Worm (Caenorhabditis elegans) whole organism, mixed stage, embryonic: ENCODE measurements around the gene F54B11.9.

Experiments used
- elt-1 ChIP-seq: sonication (generic microtip); optimal IDR thresholded peaks from 2 replicates; lab custom pipeline; 2017; ENCODE audit warnings: missing genetic modification characterization, mild to moderate bottlenecking, missing compliant biosample characterization, antibody characterized with exemption, moderate library complexity, borderline replicate concordance; ENCODE audit not compliant: insufficient read depth
- lin-13 ChIP-seq: fragments of 150-350 bp; optimal IDR thresholded peaks from 2 replicates; lab custom pipeline; 2014; ENCODE audit warnings: missing biosample characterization, missing genetic modification characterization
- pha-4 ChIP-seq: fragments of 150-350 bp; optimal IDR thresholded peaks from 2 replicates; lab custom pipeline; 2018; ENCODE audit warnings: missing biosample characterization, missing genetic modification reagents, missing genetic modification characterization
- ztf-11 ChIP-seq: fragments of 150-350 bp; optimal IDR thresholded peaks from 2 replicates; lab custom pipeline; 2014; ENCODE audit warnings: missing biosample characterization, missing genetic modification characterization

- TF ChIP-seq pha-4 (tag; lab: Kevin White, UChicago): no peak
- TF ChIP-seq lin-13 (tag; lab: Kevin White, UChicago): no peak
- no peak for TF ChIP-seq elt-1 (tag; lab: Kevin White, UChicago)
- TF ChIP-seq ztf-11: no peak
Observed at ce11 chrX:13631122-13631672, 25.8 kb downstream of the F54B11.9 start, which contains the start of gene nlg-1.
